Fruit fly (Drosophila melanogaster) whole organism: ENCODE measurements around the gene pins.

Source experiments
- CG8478 ChIP-seq: fragments of >200 bp; optimal IDR thresholded peaks from 2 replicates; lab custom pipeline; 2018; ENCODE audit warnings: inconsistent platforms
- Dll ChIP-seq: fragments of >200 bp; optimal IDR thresholded peaks from 2 replicates; lab custom pipeline; 2017
- EcR ChIP-seq, 2 experiments: fragments of >200 bp; optimal IDR thresholded peaks; 2 replicates each; lab custom pipeline; 2017; ENCODE audit warnings: missing biosample characterization in 2 of 2, missing genetic modification characterization in 2 of 2, missing genetic modification reagents in 2 of 2
- pan ChIP-seq: fragments of >200 bp; optimal IDR thresholded peaks from 2 replicates; lab custom pipeline; 2017
- psq ChIP-seq: fragments of >200 bp; optimal IDR thresholded peaks from 2 replicates; lab custom pipeline; 2017
- usp ChIP-seq: fragments of >200 bp; optimal IDR thresholded peaks from 2 replicates; lab custom pipeline; 2017; ENCODE audit warnings: missing biosample characterization, missing genetic modification characterization, mixed read lengths

The pins gene

DNA sequence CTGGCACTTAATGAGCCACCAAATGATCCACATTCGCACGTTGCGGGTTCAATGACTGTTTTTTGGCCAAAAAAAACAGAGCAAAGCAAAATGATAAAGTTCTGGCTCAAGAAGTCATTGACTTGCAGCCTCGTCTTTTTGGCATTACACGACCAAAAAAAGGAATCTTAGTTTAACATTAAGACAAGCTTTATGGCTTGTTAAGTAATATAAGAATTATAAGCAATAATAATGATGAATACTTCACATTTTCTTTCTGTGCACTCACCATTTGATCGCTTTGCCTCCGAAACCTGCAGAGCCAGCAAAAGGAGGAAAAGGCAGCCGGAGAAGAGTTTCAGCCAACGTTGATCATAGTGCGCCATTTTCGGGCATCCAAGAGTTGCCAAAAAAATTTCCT, 10.5 kb downstream of the pins start:
- TF ChIP-seq psq (lab: Kevin White, UChicago) = no peak
- no peak for TF ChIP-seq EcR (GFP tag; optimal IDR thresholded peaks at IDR 0.05; lab: Kevin White, UChicago)
- TF ChIP-seq pan (lab: Kevin White, UChicago) = no peak
- TF ChIP-seq Dll (lab: Kevin White, UChicago) = no peak
- TF ChIP-seq usp = no peak
- TF ChIP-seq CG8478 (lab: Kevin White, UChicago) = no peak

DNA sequence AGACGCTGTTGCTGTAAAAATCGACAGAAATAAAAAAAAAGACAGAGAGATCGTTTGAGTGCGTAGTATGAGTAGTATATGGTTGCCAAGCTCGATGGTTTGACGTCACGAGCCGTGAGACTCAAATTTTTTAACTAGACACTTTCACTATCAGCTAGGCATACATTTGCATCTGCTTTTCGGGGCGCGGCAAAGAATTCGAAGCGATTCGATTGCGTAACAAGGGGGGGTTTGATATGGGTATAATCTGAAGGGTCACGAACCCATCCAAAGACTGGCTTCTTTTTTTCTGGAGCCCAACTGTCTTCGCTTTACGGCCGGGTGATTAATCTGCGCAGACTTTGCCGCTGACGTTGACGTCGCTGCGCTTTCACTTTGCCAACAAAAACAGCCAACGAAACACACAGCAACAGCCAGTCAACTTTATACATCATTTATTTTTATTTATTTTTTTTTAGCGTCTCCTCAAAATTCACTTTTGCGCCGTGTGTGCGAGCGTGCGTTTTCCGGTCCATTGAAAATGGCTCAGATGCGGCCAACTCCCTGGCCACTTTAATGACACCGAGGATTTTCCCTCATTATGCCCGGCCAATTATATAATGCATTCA, 11.0 kb downstream of the pins start:
- TF ChIP-seq pan (lab: Kevin White, UChicago) (no peak), CG8478 (lab: Kevin White, UChicago) (no peak), psq (lab: Kevin White, UChicago) (no peak), Dll (lab: Kevin White, UChicago) (no peak), EcR (GFP tag; optimal IDR thresholded peaks at IDR 0.05; lab: Kevin White, UChicago) (no peak), usp (no peak)

DNA sequence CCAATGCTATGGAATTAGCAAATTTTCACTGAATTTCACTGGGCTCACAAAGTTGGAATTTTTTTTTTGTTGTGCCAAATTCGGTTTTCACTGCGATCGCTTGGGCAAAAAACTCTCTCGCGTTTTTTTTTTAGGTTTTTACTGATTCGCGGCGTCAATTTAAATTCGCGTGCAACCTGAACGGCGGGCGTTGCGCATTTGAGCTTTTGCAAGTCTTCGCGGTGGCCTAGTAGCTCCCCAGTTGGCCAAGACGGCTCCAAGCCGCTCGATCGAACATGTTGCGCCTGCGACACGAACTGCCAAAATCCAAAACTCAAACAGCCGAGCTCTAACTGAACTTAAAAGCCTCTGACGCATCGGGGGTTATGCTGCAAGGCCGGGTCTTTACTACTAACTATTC, 13.3 kb downstream of the pins start, which contains the start of gene CG5639:
Gene CG5639, minus strand, starts transcription at position 152 of the 400 bp plus-strand sequence.
- no peak for TF ChIP-seq pan (lab: Kevin White, UChicago)
- no peak for TF ChIP-seq CG8478 (lab: Kevin White, UChicago)
- TF ChIP-seq psq (lab: Kevin White, UChicago) = no peak
- TF ChIP-seq EcR (GFP tag; optimal IDR thresholded peaks at IDR 0.05; lab: Kevin White, UChicago) = no peak
- no peak for TF ChIP-seq Dll (lab: Kevin White, UChicago)

DNA sequence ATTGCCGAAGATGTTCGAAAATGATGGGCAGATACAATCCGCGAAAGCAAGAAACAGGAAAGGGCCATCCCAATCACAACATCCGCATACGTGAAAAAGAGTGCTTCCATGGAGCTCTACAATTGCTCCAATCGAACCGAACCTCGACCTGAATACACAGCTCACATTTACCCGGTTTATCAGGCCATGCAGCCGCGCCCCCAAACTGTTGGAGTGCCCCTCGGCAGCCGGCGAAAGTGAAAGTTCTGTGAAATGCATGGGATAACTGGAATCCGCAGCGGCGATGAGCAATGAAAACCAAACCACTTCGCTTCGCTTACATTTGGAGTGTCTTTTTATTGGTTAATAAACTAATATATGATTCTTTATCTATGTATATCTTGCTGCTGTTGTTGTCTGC, 14.6 kb downstream of the pins start:
- TF ChIP-seq pan (lab: Kevin White, UChicago) (no peak), CG8478 (lab: Kevin White, UChicago) (no peak), psq (lab: Kevin White, UChicago) (no peak), usp (no peak), Dll (lab: Kevin White, UChicago) (no peak)

DNA sequence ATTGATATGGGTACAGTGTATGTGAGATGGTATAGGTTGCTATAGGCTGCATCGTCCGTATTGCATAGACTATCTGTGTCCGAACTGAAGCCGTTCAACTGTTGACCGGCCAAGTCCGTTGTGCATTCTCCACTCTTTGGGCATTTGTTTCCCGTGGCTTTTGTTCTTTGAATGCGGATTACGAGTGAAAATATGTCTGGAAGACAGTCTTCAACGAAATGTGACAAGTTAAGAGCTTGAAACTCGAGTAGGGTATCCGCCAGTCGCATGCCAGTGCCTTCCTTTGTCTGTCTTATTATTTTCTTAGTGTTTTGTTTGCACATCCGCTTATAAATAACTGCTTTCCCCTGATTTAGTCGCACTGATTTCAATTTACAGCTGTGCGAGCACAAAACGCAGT, 21.0 kb downstream of the pins start:
- TF ChIP-seq CG8478 (lab: Kevin White, UChicago) (no peak), usp (no peak), psq (lab: Kevin White, UChicago) (no peak), pan (lab: Kevin White, UChicago) (no peak), EcR (GFP tag; optimal IDR thresholded peaks at IDR 0.05; lab: Kevin White, UChicago) (no peak), Dll (lab: Kevin White, UChicago) (no peak)

DNA sequence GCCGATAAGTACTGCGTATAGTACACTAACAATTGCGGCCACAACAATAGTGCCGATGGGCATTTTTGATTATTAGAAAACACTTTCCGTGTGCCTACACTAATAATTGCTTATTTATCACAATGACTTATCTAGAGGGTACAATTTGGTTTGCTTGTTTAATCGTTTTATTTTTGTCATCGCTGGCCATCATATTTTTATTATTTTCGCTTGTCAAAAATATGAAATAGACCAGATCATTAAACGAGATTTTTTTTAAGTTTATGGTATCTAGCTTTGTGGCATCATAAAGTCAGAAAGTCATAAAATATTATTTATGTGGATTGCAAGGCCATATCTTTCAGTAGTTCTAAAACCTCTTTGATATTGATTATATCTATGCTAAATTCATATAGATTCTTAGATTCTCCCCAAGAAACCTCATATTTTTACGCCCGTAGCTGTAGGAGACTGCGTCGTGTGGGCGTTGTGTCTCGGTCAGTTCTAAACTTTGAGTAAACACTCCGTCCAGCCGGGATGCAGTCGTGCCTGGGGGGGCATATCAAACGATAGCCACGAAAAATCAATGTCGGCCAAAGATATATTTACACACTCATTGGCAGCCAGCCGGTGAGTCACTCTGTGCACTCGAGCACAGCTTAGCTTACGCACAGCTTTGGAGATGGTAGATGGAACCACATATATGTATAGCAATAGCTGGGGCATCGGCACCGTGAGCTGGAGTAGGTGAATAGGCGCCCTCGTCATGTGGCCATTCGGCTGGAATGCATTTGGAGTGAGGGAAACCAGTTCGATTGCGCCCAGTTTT, 22.2 kb downstream of the pins start:
- TF ChIP-seq Dll (lab: Kevin White, UChicago) (no peak), psq (lab: Kevin White, UChicago) (no peak), EcR (GFP tag; optimal IDR thresholded peaks at IDR 0.05; lab: Kevin White, UChicago) (no peak), usp (no peak), pan (lab: Kevin White, UChicago) (no peak), CG8478 (lab: Kevin White, UChicago) (no peak)

DNA sequence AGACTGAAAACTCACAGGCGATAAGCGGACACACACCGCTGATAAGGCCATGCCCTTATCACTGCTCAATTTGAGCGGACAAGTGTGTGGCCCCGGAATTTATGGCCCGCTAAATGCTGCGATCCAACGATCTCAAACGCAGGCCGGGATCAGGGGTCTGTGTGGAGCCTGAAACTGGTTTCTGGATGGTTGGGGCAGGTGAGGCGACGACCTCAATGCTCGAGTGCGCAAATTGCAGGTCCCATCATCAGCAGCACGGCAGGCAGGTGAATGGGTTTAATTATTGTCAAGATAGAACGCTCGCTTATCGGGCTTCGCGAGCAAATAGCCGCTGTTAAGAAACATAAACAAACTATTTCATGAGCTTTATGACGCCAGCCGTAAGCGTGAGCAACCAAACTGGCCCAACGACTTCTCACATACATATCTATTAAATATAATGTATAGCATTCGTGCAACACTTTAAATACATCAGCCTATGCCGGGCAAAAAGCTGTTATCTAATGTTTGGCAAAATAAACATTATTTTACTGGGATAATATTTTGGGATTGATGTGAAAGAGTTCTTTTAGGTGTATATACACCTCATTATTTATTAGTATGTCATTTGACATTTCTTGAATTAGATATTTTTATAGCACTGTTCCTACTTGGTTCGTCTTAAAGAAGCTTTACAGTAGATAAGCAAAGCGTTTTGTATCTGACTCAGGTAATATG, 23.1 kb downstream of the pins start:
- TF ChIP-seq pan (lab: Kevin White, UChicago) (no peak), usp (no peak), Dll (lab: Kevin White, UChicago) (no peak), psq (lab: Kevin White, UChicago) (no peak), EcR (GFP tag; optimal IDR thresholded peaks at IDR 0.05; lab: Kevin White, UChicago) (no peak), CG8478 (lab: Kevin White, UChicago) (no peak)

DNA sequence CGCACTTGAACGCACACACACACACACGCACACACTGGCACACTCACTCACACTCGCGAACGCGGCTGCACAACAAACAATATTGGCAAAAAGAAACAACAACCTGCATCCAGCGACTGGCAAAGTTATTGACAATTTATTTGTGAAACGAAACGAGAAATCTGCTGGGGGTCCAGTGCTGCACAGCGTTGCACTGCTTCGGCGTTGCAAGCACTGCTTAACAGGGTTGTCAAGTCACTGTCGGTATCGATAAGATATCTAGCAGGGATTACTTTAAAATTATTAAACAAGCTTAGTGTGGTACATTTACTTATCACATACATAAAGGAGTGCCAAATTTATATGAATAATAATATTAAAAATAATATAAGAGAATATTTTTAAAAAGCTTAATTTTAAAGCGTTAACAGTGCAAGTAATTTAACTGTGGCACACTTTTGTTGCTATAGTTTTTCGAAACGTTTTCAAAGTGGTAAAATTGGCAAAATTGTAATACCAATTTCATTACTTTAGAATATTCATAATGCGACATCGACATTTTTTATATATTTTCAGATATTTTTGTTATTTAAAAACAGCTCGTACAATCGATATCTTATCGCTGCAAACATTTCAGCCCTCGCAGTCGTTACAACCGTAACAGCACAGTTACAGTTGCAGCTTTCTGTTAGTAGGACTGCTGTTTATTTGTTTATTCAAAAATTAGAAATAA, 24.7 kb downstream of the pins start, which contains the start of the genes dsd and Tusp:
Gene dsd, minus strand, starts transcription at position 179 of the 712 bp plus-strand sequence.
Gene Tusp, plus strand, starts transcription at position 662 of the 712 bp plus-strand sequence.
- no peak for TF ChIP-seq Dll (lab: Kevin White, UChicago)
- TF ChIP-seq CG8478 (lab: Kevin White, UChicago) = no peak
- no peak for TF ChIP-seq EcR (GFP tag; optimal IDR thresholded peaks at IDR 0.05; lab: Kevin White, UChicago)
- TF ChIP-seq psq (lab: Kevin White, UChicago) = no peak
- TF ChIP-seq pan (lab: Kevin White, UChicago) = no peak
- no peak for TF ChIP-seq usp

DNA sequence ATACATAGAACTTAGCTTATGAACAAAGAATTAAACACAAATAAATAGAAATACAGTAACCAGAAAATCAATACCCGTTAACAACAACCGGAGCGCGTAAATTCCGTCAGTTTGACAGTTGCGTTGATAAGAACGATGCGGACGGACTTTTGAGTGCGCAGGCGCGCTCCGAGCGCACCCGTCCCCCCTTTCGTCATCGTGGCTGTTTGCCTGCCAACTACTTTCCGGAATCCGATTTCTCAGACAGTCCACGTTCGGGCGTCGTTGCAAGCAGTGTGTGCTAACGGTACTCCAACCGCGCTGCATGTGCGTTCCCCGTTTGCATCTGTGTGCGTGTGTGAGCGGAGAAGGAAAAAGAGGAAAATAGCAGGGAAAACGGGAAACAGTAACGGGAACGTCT, 25.4 kb downstream of the pins start:
- TF ChIP-seq pan (lab: Kevin White, UChicago) (no peak), usp (no peak), EcR (GFP tag; optimal IDR thresholded peaks at IDR 0.05; lab: Kevin White, UChicago) (no peak), psq (lab: Kevin White, UChicago) (no peak), CG8478 (lab: Kevin White, UChicago) (no peak), Dll (lab: Kevin White, UChicago) (no peak)

DNA sequence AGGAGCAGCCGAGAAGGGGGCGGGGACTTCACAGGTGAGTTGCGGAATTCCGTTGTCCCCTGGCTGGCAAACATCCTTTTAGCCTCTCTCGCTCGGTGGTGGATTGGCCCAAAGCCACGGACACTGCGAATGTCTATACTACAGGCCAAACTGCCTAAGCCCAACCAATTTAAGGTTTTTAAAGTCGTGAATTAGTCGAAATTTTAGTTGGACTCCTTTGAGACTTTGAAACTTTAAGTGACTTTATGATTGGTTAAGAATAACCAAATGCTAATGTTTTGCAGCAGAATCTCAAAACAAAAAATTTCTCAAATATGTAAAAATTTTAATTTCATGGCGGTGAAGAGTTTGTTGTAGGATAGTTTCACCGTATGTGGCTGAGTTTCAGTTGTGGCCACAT, 25.9 kb downstream of the pins start:
- no peak for TF ChIP-seq pan (lab: Kevin White, UChicago)
- TF ChIP-seq CG8478 (lab: Kevin White, UChicago) = no peak
- TF ChIP-seq Dll (lab: Kevin White, UChicago) = no peak
- no peak for TF ChIP-seq EcR (GFP tag; optimal IDR thresholded peaks at IDR 0.05; lab: Kevin White, UChicago)
- TF ChIP-seq usp = no peak
- no peak for TF ChIP-seq psq (lab: Kevin White, UChicago)
